Worm (Caenorhabditis elegans) whole organism, L4 larva: ENCODE results near the gene pfk-1.1.
A peak's percentile ranks its signal among the peaks of the same experiment; 100 is the strongest.

ENCODE experiments used
- D1046.2 ChIP-seq: fragments of 200-800 bp; sonication (Bioruptor generic); IDR thresholded peaks from 2 replicates; pipeline ENCODE4 v1.3.6; 2022; ENCODE audit warnings: missing genetic modification characterization, missing compliant biosample characterization
- T26A8.4 ChIP-seq: fragments of 200-800 bp; sonication (Bioruptor generic); IDR thresholded peaks from 2 replicates; pipeline ENCODE4 v1.3.6; 2022; ENCODE audit warnings: missing genetic modification characterization, missing compliant biosample characterization
- Y105C5A.15 ChIP-seq: fragments of 200-800 bp; sonication (Bioruptor generic); IDR thresholded peaks from 2 replicates; pipeline ENCODE4 v1.3.6; 2022; ENCODE audit warnings: missing genetic modification characterization, missing compliant biosample characterization
- Y48G9A.11 ChIP-seq: fragments of 200-800 bp; sonication (Bioruptor generic); IDR thresholded peaks from 2 replicates; pipeline ENCODE4 v1.3.6; 2022; ENCODE audit warnings: missing genetic modification reagents, missing genetic modification characterization, missing compliant biosample characterization
- aha-1 ChIP-seq: fragments of 150-350 bp; peaks from one replicate; lab custom pipeline; 2014; ENCODE audit warnings: missing biosample characterization, missing genetic modification characterization
- ama-1 ChIP-seq: fragments of 150-350 bp; optimal IDR thresholded peaks from 2 replicates; lab custom pipeline; 2014; ENCODE audit warnings: inconsistent platforms, mixed read lengths
- ceh-62 ChIP-seq: sonication (generic microtip); optimal IDR thresholded peaks from 2 replicates; lab custom pipeline; 2017; ENCODE audit warnings: missing biosample characterization, missing genetic modification characterization
- ctbp-1 ChIP-seq: fragments of 200-800 bp; sonication (Bioruptor generic); IDR thresholded peaks from 2 replicates; pipeline ENCODE4 v1.3.6; 2022; ENCODE audit warnings: missing genetic modification reagents, missing genetic modification characterization, missing compliant biosample characterization
- daf-16 ChIP-seq, 3 experiments: sonication (generic microtip); optimal IDR thresholded peaks; 2 replicates each; lab custom pipeline; 2016 to 2017; ENCODE audit warnings: missing genetic modification characterization in 3 of 3, missing genetic modification reagents in 3 of 3, mild to moderate bottlenecking in 2 of 3, missing compliant biosample characterization in 2 of 3, missing biosample characterization in 1 of 3, moderate library complexity in 1 of 3
- dmd-9 ChIP-seq: fragments of 200-800 bp; sonication (Bioruptor generic); IDR thresholded peaks from 2 replicates; pipeline ENCODE4 v1.3.6; 2022; ENCODE audit warnings: missing genetic modification reagents, missing genetic modification characterization, missing compliant biosample characterization
- duxl-1 ChIP-seq: sonication (generic microtip); optimal IDR thresholded peaks from 2 replicates; lab custom pipeline; 2016; ENCODE audit warnings: mild to moderate bottlenecking, missing genetic modification characterization, moderate library complexity, missing compliant biosample characterization; ENCODE audit not compliant: poor library complexity
- egl-27 ChIP-seq: sonication (generic microtip); optimal IDR thresholded peaks from 3 replicates; lab custom pipeline; 2017; ENCODE audit warnings: missing biosample characterization, missing genetic modification reagents, missing genetic modification characterization
- fkh-10 ChIP-seq: fragments of 150-350 bp; optimal IDR thresholded peaks from 2 replicates; lab custom pipeline; 2014; ENCODE audit warnings: missing biosample characterization, missing genetic modification reagents, missing genetic modification characterization
- gei-8 ChIP-seq: fragments of 200-800 bp; sonication (Bioruptor generic); optimal IDR thresholded peaks from 2 replicates; lab custom pipeline; 2018; ENCODE audit warnings: mild to moderate bottlenecking, missing genetic modification characterization, missing compliant biosample characterization
- hif-1 ChIP-seq, 2 experiments: sonication (generic microtip); optimal IDR thresholded peaks; 2 replicates each; lab custom pipeline; 2016 to 2017; ENCODE audit warnings: missing compliant biosample characterization in 2 of 2, missing genetic modification characterization in 2 of 2, missing genetic modification reagents in 2 of 2, missing genotype in 2 of 2, mild to moderate bottlenecking in 1 of 2
- lim-7 ChIP-seq: fragments of 200-800 bp; sonication (Bioruptor generic); IDR thresholded peaks from 2 replicates; pipeline ENCODE4 v1.3.6; 2022; ENCODE audit warnings: missing genetic modification characterization, missing compliant biosample characterization
- mdl-1 ChIP-seq, 2 experiments: fragments of 150-350 bp in 1 of 2; sonication (generic microtip) in 1 of 2; optimal IDR thresholded peaks; 2 replicates each; lab custom pipeline; 2014 to 2017; ENCODE audit warnings: missing biosample characterization in 2 of 2, missing genetic modification characterization in 2 of 2
- mxl-2 ChIP-seq: fragments of 200-800 bp; sonication (Bioruptor generic); conservative IDR thresholded peaks from 2 replicates; pipeline ENCODE4 v1.3.6; 2022; ENCODE audit warnings: missing genetic modification reagents, missing genetic modification characterization, missing compliant biosample characterization
- mxl-3 ChIP-seq: fragments of 200-800 bp; sonication (Bioruptor generic); optimal IDR thresholded peaks from 2 replicates; lab custom pipeline; 2018; ENCODE audit warnings: mild to moderate bottlenecking, missing genetic modification characterization, missing compliant biosample characterization
- nhr-25 ChIP-seq: sonication (generic microtip); optimal IDR thresholded peaks from 2 replicates; lab custom pipeline; 2017; ENCODE audit warnings: missing genetic modification characterization, mild to moderate bottlenecking, missing compliant biosample characterization, antibody characterized with exemption, moderate library complexity, borderline replicate concordance; ENCODE audit not compliant: insufficient read depth
- nhr-41 ChIP-seq: fragments of 200-800 bp; sonication (Bioruptor generic); IDR thresholded peaks from 2 replicates; pipeline ENCODE4 v1.3.6; 2022; ENCODE audit warnings: missing genetic modification reagents, missing genetic modification characterization, missing compliant biosample characterization
- nhr-42 ChIP-seq: fragments of 200-800 bp; sonication (Bioruptor generic); IDR thresholded peaks from 2 replicates; pipeline ENCODE4 v1.3.6; 2022; ENCODE audit warnings: missing genetic modification characterization, missing compliant biosample characterization
- nhr-77 ChIP-seq: fragments of 150-350 bp; optimal IDR thresholded peaks from 2 replicates; lab custom pipeline; 2014; ENCODE audit warnings: missing biosample characterization, missing genetic modification characterization
- pha-4 ChIP-seq, 2 experiments: fragments of 150-350 bp in 1 of 2; fragments of 200-800 bp in 1 of 2; sonication (Bioruptor generic) in 1 of 2; IDR thresholded peaks in 1 of 2; optimal IDR thresholded peaks in 1 of 2; 2 replicates each; pipeline versions ENCODE4 v1.3.6 to Lab custom; 2014 to 2022; ENCODE audit warnings: missing genetic modification characterization in 2 of 2, missing genetic modification reagents in 2 of 2, missing biosample characterization in 1 of 2, missing compliant biosample characterization in 1 of 2
- set-16 ChIP-seq: fragments of 200-800 bp; sonication (Bioruptor generic); IDR thresholded peaks from 2 replicates; pipeline ENCODE4 v1.3.6; 2022; ENCODE audit warnings: missing genetic modification reagents, missing genetic modification characterization, missing compliant biosample characterization
- spr-3 ChIP-seq: fragments of 200-800 bp; sonication (Bioruptor generic); optimal IDR thresholded peaks from 2 replicates; lab custom pipeline; 2018; ENCODE audit warnings: mild to moderate bottlenecking, missing genetic modification characterization, missing compliant biosample characterization

The pfk-1.1 gene

DNA sequence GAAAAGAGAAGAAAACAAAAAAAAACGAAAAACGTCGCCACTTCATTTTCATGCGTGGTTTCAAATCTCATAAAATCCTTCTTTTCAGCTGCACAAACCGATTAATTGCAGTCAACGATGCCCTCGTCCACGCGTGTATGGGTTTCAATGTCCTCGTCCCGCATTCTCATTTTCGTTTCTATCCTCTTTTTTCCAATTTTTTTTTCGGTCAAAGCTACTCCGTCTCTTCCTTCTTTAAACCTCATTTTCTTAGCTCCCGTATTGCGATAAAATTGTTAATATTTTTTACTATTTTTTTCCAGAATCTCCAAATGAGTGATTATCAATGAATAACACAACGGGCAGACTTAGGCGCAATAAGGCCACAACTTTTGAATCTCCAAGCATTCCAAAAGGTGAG, 35.5 kb downstream of the pfk-1.1 start, which contains the start of gene aakg-3:
aakg-3 (plus strand) TSS at position 301 of the 400 bp plus-strand sequence.
- TF ChIP-seq ctbp-1 (GFP tag; lab: Robert Waterston, UW): no peak
- TF ChIP-seq egl-27 (tag; lab: Kevin White, UChicago): no peak
- no peak for TF ChIP-seq fkh-10 (GFP tag; lab: Kevin White, UChicago)
- TF ChIP-seq ama-1: no peak
- no peak for TF ChIP-seq pha-4 (GFP tag; IDR thresholded peaks at IDR 0.05; lab: Robert Waterston, UW)
- no peak for TF ChIP-seq pha-4 (tag; optimal IDR thresholded peaks at IDR 0.05; lab: Kevin White, UChicago)
- TF ChIP-seq aha-1 (tag; lab: Kevin White, UChicago): peak; percentile 75
- no peak for TF ChIP-seq spr-3 (GFP tag; lab: Kevin White, UChicago)
- no peak for TF ChIP-seq mdl-1 (tag; optimal IDR thresholded peaks at IDR 0.05; lab: Kevin White, UChicago)
- no peak for TF ChIP-seq set-16 (GFP tag; lab: Robert Waterston, UW)

DNA sequence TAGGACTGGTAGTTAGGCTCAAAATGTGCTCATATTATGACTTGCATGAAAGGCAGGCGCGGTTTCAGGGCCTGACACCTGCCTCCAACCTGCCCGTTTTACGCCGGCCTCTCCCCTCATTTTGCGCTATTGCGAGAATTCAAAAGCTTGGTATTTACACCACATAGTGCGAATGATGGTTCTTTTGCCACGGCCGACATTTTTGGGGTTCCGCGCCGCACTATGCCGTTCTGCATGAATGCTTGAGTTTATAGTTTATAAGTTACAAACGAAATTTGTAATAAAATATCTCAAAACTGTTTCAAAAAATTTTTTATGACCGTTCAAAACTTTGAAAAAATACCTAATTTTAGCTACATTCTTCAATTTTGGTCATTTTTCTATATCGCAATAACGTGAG, 37.4 kb downstream of the pfk-1.1 start:
- TF ChIP-seq ceh-62 (tag; lab: Kevin White, UChicago) (no peak), hif-1 (tag; optimal IDR thresholded peaks at IDR 0.05; lab: Kevin White, UChicago) (no peak), lim-7 (GFP tag; lab: Robert Waterston, UW) (no peak), T26A8.4 (GFP tag; lab: Robert Waterston, UW) (no peak), nhr-77 (tag; lab: Kevin White, UChicago) (no peak), gei-8 (GFP tag; lab: Kevin White, UChicago) (no peak), duxl-1 (tag; lab: Kevin White, UChicago) (no peak), Y105C5A.15 (GFP tag; lab: Robert Waterston, UW) (no peak)

DNA sequence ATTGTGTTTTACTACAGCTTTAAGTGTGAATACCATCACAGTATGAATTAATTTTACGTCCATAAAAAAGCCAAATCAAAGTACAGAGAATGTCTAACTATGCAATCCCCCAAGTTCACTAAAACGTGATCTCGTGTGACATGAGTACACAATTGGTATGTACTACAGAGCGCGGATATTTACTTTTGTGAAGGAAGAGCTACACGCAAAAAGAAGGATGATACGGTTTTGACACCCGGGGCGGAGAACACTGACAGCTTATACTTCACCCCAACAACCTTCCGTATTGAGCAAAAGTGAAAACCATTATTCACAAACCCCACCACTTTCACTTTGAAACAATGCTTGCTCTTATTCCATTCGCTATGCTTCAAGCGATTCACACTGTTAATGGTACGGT, 41.0 kb downstream of the pfk-1.1 start, which contains the start of gene nspg-5:
nspg-5 (plus strand) TSS at position 301 of the 400 bp plus-strand sequence.
- TF ChIP-seq aha-1 (tag; lab: Kevin White, UChicago) (peak; percentile 57), nhr-25 (tag; lab: Kevin White, UChicago) (no peak)

DNA sequence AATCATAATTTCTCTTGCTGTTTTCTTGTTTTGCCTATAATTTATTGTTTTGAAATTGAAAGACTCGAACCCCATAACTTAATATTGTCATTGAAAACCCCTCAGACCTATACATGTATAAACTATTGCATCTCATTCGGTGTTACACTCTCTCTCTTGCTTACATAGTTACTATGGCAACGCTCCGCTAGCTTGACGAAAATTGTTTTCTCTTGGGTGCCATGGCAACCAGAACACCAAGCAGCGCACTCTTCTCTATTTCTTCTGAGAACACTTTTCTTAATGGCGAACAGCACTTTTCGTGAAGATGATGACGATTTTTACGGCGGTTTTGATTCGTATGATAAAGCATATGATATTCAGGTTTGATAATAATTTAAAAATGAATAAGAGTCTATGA, 43.3 kb downstream of the pfk-1.1 start, which contains the start of gene osm-5:
osm-5 (plus strand) TSS at position 268 of the 400 bp plus-strand sequence.
- no peak for TF ChIP-seq spr-3 (GFP tag; lab: Kevin White, UChicago)
- TF ChIP-seq D1046.2 (GFP tag; lab: Robert Waterston, UW): no peak
- TF ChIP-seq nhr-41: no peak
- TF ChIP-seq dmd-9: no peak
- no peak for TF ChIP-seq mxl-3 (GFP tag; lab: Kevin White, UChicago)
- TF ChIP-seq daf-16 (GFP tag; optimal IDR thresholded peaks at IDR 0.05; lab: Kevin White, UChicago): no peak
- no peak for TF ChIP-seq daf-16 (tag; optimal IDR thresholded peaks at IDR 0.05; lab: Kevin White, UChicago)
- no peak for TF ChIP-seq mxl-2

DNA sequence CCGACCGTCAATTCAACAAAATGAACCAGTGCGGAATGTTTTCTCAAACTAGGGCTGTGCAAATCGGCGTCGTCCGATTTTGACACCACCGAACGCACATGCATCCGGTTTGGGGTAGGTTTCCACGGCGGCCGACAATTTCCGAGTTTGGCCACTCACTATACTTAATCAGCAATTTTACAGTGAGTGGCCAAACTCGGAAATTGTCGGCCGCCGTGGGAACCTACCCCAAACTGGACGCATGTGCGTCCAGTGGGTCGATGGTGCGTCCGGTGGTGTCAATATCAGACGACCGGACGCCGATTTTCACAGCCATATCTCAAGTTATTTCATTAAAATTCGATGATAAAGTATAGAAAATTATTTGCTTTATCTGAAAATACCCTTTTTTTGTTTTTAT, 49.5 kb downstream of the pfk-1.1 start:
- no peak for TF ChIP-seq nhr-42 (GFP tag; lab: Robert Waterston, UW)
- no peak for TF ChIP-seq dmd-9
- TF ChIP-seq Y48G9A.11 (GFP tag; lab: Robert Waterston, UW): no peak
- TF ChIP-seq, all 104 proteins: peak for 0
